Fruit fly (Drosophila melanogaster) whole organism, pupa: Measurements from ENCODE around the gene ss.

ENCODE experiments used
- CG12605 ChIP-seq: fragments of 200-800 bp; sonication (Bioruptor generic); IDR thresholded peaks from 2 replicates; pipeline ENCODE4 v1.3.6; 2022; ENCODE audit warnings: missing biosample characterization, missing genetic modification characterization
- Snoo ChIP-seq: fragments of 200-800 bp; sonication (Bioruptor generic); optimal IDR thresholded peaks from 3 replicates; lab custom pipeline; 2017; ENCODE audit warnings: missing biosample characterization, mild to moderate bottlenecking, missing genetic modification characterization, inconsistent platforms

- TF ChIP-seq Snoo (tag; lab: Kevin White, UChicago) (no peak), CG12605 (no peak)
Observed at dm6 chr3R:16410706-16411105, 7.2 kb upstream of the ss start.
